Worm (Caenorhabditis elegans) whole organism, L3 larva: ENCODE measurements around the gene tbx-11.

Experiments
- ZK546.5 ChIP-seq: sonication (generic microtip); optimal IDR thresholded peaks from 2 replicates; lab custom pipeline; 2017; ENCODE audit warnings: missing biosample characterization, missing genetic modification characterization
- egl-5 ChIP-seq: fragments of 150-350 bp; optimal IDR thresholded peaks from 2 replicates; lab custom pipeline; 2017; ENCODE audit warnings: missing biosample characterization, missing genetic modification reagents, missing genetic modification characterization, inconsistent platforms
- elt-2 ChIP-seq: sonication (generic microtip); optimal IDR thresholded peaks from 2 replicates; lab custom pipeline; 2016; ENCODE audit warnings: missing genetic modification reagents, mild to moderate bottlenecking, missing genetic modification characterization, missing compliant biosample characterization
- elt-3 ChIP-seq, 3 experiments: fragments of 150-350 bp in 1 of 3; sonication (generic microtip) in 2 of 3; optimal IDR thresholded peaks; 2 replicates in 2 of 3; 4 replicates in 1 of 3; lab custom pipeline; 2014 to 2017; ENCODE audit warnings: missing biosample characterization in 3 of 3, missing genetic modification characterization in 3 of 3
- fkh-10 ChIP-seq: sonication (generic microtip); optimal IDR thresholded peaks from 2 replicates; lab custom pipeline; 2017; ENCODE audit warnings: missing biosample characterization, missing genetic modification reagents, missing genetic modification characterization
- jun-1 ChIP-seq: fragments of 150-350 bp; optimal IDR thresholded peaks from 2 replicates; lab custom pipeline; 2014; ENCODE audit warnings: missing biosample characterization, missing genetic modification reagents, missing genetic modification characterization
- lin-39 ChIP-seq: fragments of 150-350 bp; optimal IDR thresholded peaks from 2 replicates; lab custom pipeline; 2018; ENCODE audit warnings: missing biosample characterization, missing genetic modification reagents, missing genetic modification characterization
- nhr-11 ChIP-seq: fragments of 150-350 bp; optimal IDR thresholded peaks from 2 replicates; lab custom pipeline; 2014; ENCODE audit warnings: missing biosample characterization, missing genetic modification characterization
- snpc-4 ChIP-seq: fragments of 150-350 bp; optimal IDR thresholded peaks from 2 replicates; lab custom pipeline; 2014; ENCODE audit warnings: missing biosample characterization, missing genetic modification characterization
- zag-1 ChIP-seq: fragments of 150-350 bp; optimal IDR thresholded peaks from 2 replicates; lab custom pipeline; 2014; ENCODE audit warnings: missing biosample characterization, missing genetic modification characterization

- TF ChIP-seq snpc-4 (tag; lab: Kevin White, UChicago) = no peak
- TF ChIP-seq zag-1 (tag; lab: Kevin White, UChicago) = no peak
- TF ChIP-seq egl-5 = no peak
- no peak for TF ChIP-seq jun-1
- no peak for TF ChIP-seq elt-3 (tag; optimal IDR thresholded peaks at IDR 0.05; lab: Kevin White, UChicago)
- TF ChIP-seq fkh-10 (GFP tag; lab: Kevin White, UChicago) = no peak
- no peak for TF ChIP-seq ZK546.5 (tag; lab: Kevin White, UChicago)
- TF ChIP-seq elt-2 (tag; lab: Kevin White, UChicago) = no peak
- TF ChIP-seq nhr-11 = no peak
- TF ChIP-seq lin-39 (tag; lab: Kevin White, UChicago) = no peak
Measured at ce11 chrIII:6006453-6006852, 40.3 kb downstream of the tbx-11 start.
